Worm (Caenorhabditis elegans): ENCODE results near the gene pch-2.

The pch-2 gene

ce11 chrII:8180281-8180680 is 22.1 kb downstream of the pch-2 start, which contains the start of gene T05C12.4:
TSS of gene T05C12.4 (minus strand) at chrII:8180381.
- no peak for TF ChIP-seq unc-62 (GFP tag; optimal IDR thresholded peaks at IDR 0.05)

- no peak for TF ChIP-seq unc-62 (GFP tag; optimal IDR thresholded peaks at IDR 0.05)
These were observed 23.3 kb downstream of the pch-2 start, which contains the start of gene dylt-3 for ce11 chrII:8181437-8181836. TSS of gene dylt-3 (plus strand) at chrII:8181737.

- TF ChIP-seq unc-62 (GFP tag; optimal IDR thresholded peaks at IDR 0.05): no peak
These were observed 26.9 kb downstream of the pch-2 start, which contains the start of the genes mig-5 and cct-1 for ce11 chrII:8185016-8185493. TSS of gene mig-5 (minus strand) at chrII:8185023. TSS of gene cct-1 (plus strand) at chrII:8185443.

- no peak for TF ChIP-seq unc-62 (GFP tag; optimal IDR thresholded peaks at IDR 0.05)
These were observed 29.4 kb downstream of the pch-2 start for ce11 chrII:8187516-8187915.

ce11 chrII:8190455-8190854 is 32.3 kb downstream of the pch-2 start, which contains the start of gene T05C12.8:
TSS of gene T05C12.8 (minus strand) at chrII:8190555.
- no peak for TF ChIP-seq unc-62 (GFP tag; optimal IDR thresholded peaks at IDR 0.05)

- TF ChIP-seq unc-62 (GFP tag; optimal IDR thresholded peaks at IDR 0.05): no peak
These were observed 35.0 kb downstream of the pch-2 start, which contains the start of gene T05C12.9 for ce11 chrII:8193126-8193525. TSS of gene T05C12.9 (minus strand) at chrII:8193226.

- no peak for TF ChIP-seq unc-62 (GFP tag; optimal IDR thresholded peaks at IDR 0.05)
These were observed 35.8 kb downstream of the pch-2 start for ce11 chrII:8193922-8194321.

ce11 chrII:8198503-8198902 is 40.4 kb downstream of the pch-2 start, which contains the start of gene qua-1:
TSS of gene qua-1 (plus strand) at chrII:8198803.
- TF ChIP-seq unc-62 (GFP tag; optimal IDR thresholded peaks at IDR 0.05): no peak

ce11 chrII:8199803-8200202 is 41.7 kb downstream of the pch-2 start:
- TF ChIP-seq unc-62 (GFP tag; optimal IDR thresholded peaks at IDR 0.05): no peak

- no peak for TF ChIP-seq unc-62 (GFP tag; optimal IDR thresholded peaks at IDR 0.05)
These were observed 45.9 kb downstream of the pch-2 start, which contains the start of gene col-76 for ce11 chrII:8204039-8204438. TSS of gene col-76 (plus strand) at chrII:8204339.

ce11 chrII:8205612-8206011 is 47.5 kb downstream of the pch-2 start:
- no peak for TF ChIP-seq unc-62 (GFP tag; optimal IDR thresholded peaks at IDR 0.05)

ce11 chrII:8209476-8209875 is 51.3 kb downstream of the pch-2 start, which contains the start of gene M110.8:
TSS of gene M110.8 (minus strand) at chrII:8209576.
- TF ChIP-seq unc-62 (GFP tag; optimal IDR thresholded peaks at IDR 0.05): no peak

Data from whole organism, dauer.